Fruit fly (Drosophila melanogaster) whole organism, embryonic: Measurements from ENCODE around the gene Dbp73D.

Experiments
- ATbp ChIP-seq: fragments of 200-800 bp; sonication (Bioruptor generic); optimal IDR thresholded peaks from 2 replicates; lab custom pipeline; 2017; ENCODE audit warnings: missing biosample characterization, mild to moderate bottlenecking, missing genetic modification characterization, missing genetic modification reagents
- Adf1 ChIP-seq: fragments of 200-800 bp; sonication (Bioruptor generic); IDR thresholded peaks from 2 replicates; pipeline ENCODE4 v1.3.6; 2022; ENCODE audit warnings: missing biosample characterization, missing genetic modification characterization
- BtbVII ChIP-seq: fragments of 200-800 bp; sonication (Bioruptor generic); optimal IDR thresholded peaks from 3 replicates; lab custom pipeline; 2017; ENCODE audit warnings: missing biosample characterization, mild to moderate bottlenecking, missing genetic modification characterization
- CG1024 ChIP-seq: fragments of 200-800 bp; sonication (Bioruptor generic); IDR thresholded peaks from 2 replicates; pipeline ENCODE4 v1.3.6; 2022; ENCODE audit warnings: missing biosample characterization, missing genetic modification characterization
- CG10366 ChIP-seq: fragments of 200-800 bp; sonication (Bioruptor generic); IDR thresholded peaks from 2 replicates; pipeline ENCODE4 v1.3.6; 2022; ENCODE audit warnings: missing biosample characterization, missing genetic modification characterization
- CG1233 ChIP-seq: fragments of 200-800 bp; sonication (Bioruptor generic); optimal IDR thresholded peaks from 4 replicates; lab custom pipeline; 2018; ENCODE audit warnings: missing biosample characterization, mild to moderate bottlenecking, missing genetic modification characterization
- CG14050 ChIP-seq: fragments of 200-800 bp; sonication (Bioruptor generic); IDR thresholded peaks from 3 replicates; pipeline ENCODE4 v1.3.6; 2022; ENCODE audit warnings: missing biosample characterization, missing genetic modification characterization
- CG1647 ChIP-seq: fragments of 200-800 bp; sonication (Bioruptor generic); optimal IDR thresholded peaks from 3 replicates; lab custom pipeline; 2016; ENCODE audit warnings: missing biosample characterization, missing genetic modification characterization
- CG17361 ChIP-seq: fragments of 200-800 bp; sonication (Bioruptor generic); IDR thresholded peaks from 3 replicates; pipeline ENCODE4 v1.3.6; 2022; ENCODE audit warnings: missing biosample characterization, missing genetic modification characterization
- CG17829 ChIP-seq: fragments of 200-800 bp; optimal IDR thresholded peaks from 2 replicates; lab custom pipeline; 2019; ENCODE audit warnings: missing biosample characterization, mild to moderate bottlenecking, missing genetic modification characterization, moderate library complexity
- CG2889 ChIP-seq: fragments of 200-800 bp; sonication (Bioruptor generic); IDR thresholded peaks from 3 replicates; pipeline ENCODE4 v1.3.6; 2022; ENCODE audit warnings: missing biosample characterization, missing genetic modification characterization
- CG3065 ChIP-seq: fragments of 200-800 bp; sonication (Bioruptor generic); optimal IDR thresholded peaks from 2 replicates; lab custom pipeline; 2016; ENCODE audit warnings: missing biosample characterization, missing genetic modification characterization
- CG32532 ChIP-seq: fragments of 200-800 bp; sonication (Bioruptor generic); IDR thresholded peaks from 2 replicates; pipeline ENCODE4 v1.3.6; 2022; ENCODE audit warnings: missing biosample characterization, missing genetic modification characterization
- CG3281 ChIP-seq: fragments of 200-800 bp; sonication (Bioruptor generic); optimal IDR thresholded peaks from 3 replicates; lab custom pipeline; 2017; ENCODE audit warnings: missing biosample characterization, mild to moderate bottlenecking, missing genetic modification characterization
- CG4730 ChIP-seq: fragments of 200-800 bp; sonication (Bioruptor generic); IDR thresholded peaks from 2 replicates; pipeline ENCODE4 v1.3.6; 2022; ENCODE audit warnings: missing biosample characterization, missing genetic modification characterization
- CG8290 ChIP-seq, 3 experiments: fragments of 200-800 bp; sonication (Bioruptor generic); optimal IDR thresholded peaks; 2 replicates each; lab custom pipeline; 2016 to 2019; ENCODE audit warnings: missing biosample characterization in 3 of 3, missing genetic modification characterization in 3 of 3, mild to moderate bottlenecking in 2 of 3, moderate library complexity in 1 of 3
- CkIIα-i1 ChIP-seq: fragments of 200-800 bp; sonication (Bioruptor generic); IDR thresholded peaks from 2 replicates; pipeline ENCODE4 v1.3.6; 2022; ENCODE audit warnings: missing biosample characterization, missing genetic modification characterization
- Dip2 ChIP-seq: fragments of 200-800 bp; sonication (Bioruptor generic); IDR thresholded peaks from 2 replicates; pipeline ENCODE4 v1.3.6; 2022; ENCODE audit warnings: missing biosample characterization, missing genetic modification characterization
- Drgx ChIP-seq: fragments of 200-800 bp; sonication (Bioruptor generic); IDR thresholded peaks from 2 replicates; pipeline ENCODE4 v1.3.6; 2022; ENCODE audit warnings: missing biosample characterization, missing genetic modification characterization
- ERR ChIP-seq: fragments of 200-800 bp; sonication (Bioruptor generic); optimal IDR thresholded peaks from 2 replicates; lab custom pipeline; 2016; ENCODE audit warnings: missing biosample characterization, missing genetic modification characterization
- GATAe ChIP-seq: fragments of 200-800 bp; sonication (Bioruptor generic); conservative IDR thresholded peaks from 2 replicates; pipeline ENCODE4 v1.3.6; 2022; ENCODE audit warnings: missing biosample characterization, missing genetic modification characterization
- Gug ChIP-seq: fragments of 200-800 bp; sonication (Bioruptor generic); IDR thresholded peaks from 4 replicates; pipeline ENCODE4 v1.3.6; 2022; ENCODE audit warnings: missing biosample characterization, missing genetic modification characterization
- HLH54F ChIP-seq: fragments of 200-800 bp; sonication (Bioruptor generic); optimal IDR thresholded peaks from 3 replicates; lab custom pipeline; 2016; ENCODE audit warnings: missing biosample characterization, missing genetic modification characterization
- Hr51 ChIP-seq, 2 experiments: fragments of 200-800 bp; sonication (Bioruptor generic); optimal IDR thresholded peaks; 2 replicates in 1 of 2; 3 replicates in 1 of 2; lab custom pipeline; 2016 to 2018; ENCODE audit warnings: missing biosample characterization in 2 of 2, missing genetic modification characterization in 2 of 2, mild to moderate bottlenecking in 1 of 2, moderate library complexity in 1 of 2
- Hr78 ChIP-seq, 2 experiments: fragments of 200-800 bp in 1 of 2; fragments of >200 bp in 1 of 2; sonication (Bioruptor generic) in 1 of 2; optimal IDR thresholded peaks; 2 replicates each; lab custom pipeline; 2017 to 2019; ENCODE audit warnings: missing biosample characterization in 2 of 2, missing genetic modification characterization in 2 of 2, mild to moderate bottlenecking in 1 of 2, moderate library complexity in 1 of 2
- MTF-1 ChIP-seq: fragments of 200-800 bp; sonication (Bioruptor generic); optimal IDR thresholded peaks from 2 replicates; lab custom pipeline; 2018; ENCODE audit warnings: missing biosample characterization, mild to moderate bottlenecking, missing genetic modification characterization, borderline replicate concordance
- Max ChIP-seq: fragments of 200-800 bp; sonication (Bioruptor generic); optimal IDR thresholded peaks from 2 replicates; lab custom pipeline; 2016; ENCODE audit warnings: missing biosample characterization, mild to moderate bottlenecking, missing genetic modification characterization
- Nf-YA ChIP-seq: fragments of 200-800 bp; sonication (Bioruptor generic); IDR thresholded peaks from 2 replicates; pipeline ENCODE4 v1.3.6; 2022; ENCODE audit warnings: missing biosample characterization, missing genetic modification characterization
- Ptx1 ChIP-seq: fragments of 200-800 bp; sonication (Bioruptor generic); IDR thresholded peaks from 2 replicates; pipeline ENCODE4 v1.3.6; 2022; ENCODE audit warnings: missing biosample characterization, missing genetic modification characterization
- Trl ChIP-seq, 3 experiments: fragments of >200 bp in 2 of 3; fragments of 200-800 bp in 1 of 3; sonication (Bioruptor generic) in 1 of 3; optimal IDR thresholded peaks; 2 replicates in 1 of 3; 3 replicates in 2 of 3; lab custom pipeline; 2016 to 2017; ENCODE audit warnings: missing biosample characterization in 1 of 3, missing genetic modification characterization in 1 of 3
- Xbp1 ChIP-seq: fragments of 200-800 bp; sonication (Bioruptor generic); optimal IDR thresholded peaks from 3 replicates; lab custom pipeline; 2016; ENCODE audit warnings: missing biosample characterization, mild to moderate bottlenecking, missing genetic modification characterization
- bcd ChIP-seq: fragments of 200-800 bp; sonication (Bioruptor generic); optimal IDR thresholded peaks from 2 replicates; lab custom pipeline; 2017; ENCODE audit warnings: missing biosample characterization, mild to moderate bottlenecking, missing genetic modification characterization
- br ChIP-seq: fragments of >200 bp; optimal IDR thresholded peaks from 2 replicates; lab custom pipeline; 2017
- bsh ChIP-seq, 2 experiments: fragments of 200-800 bp; sonication (Bioruptor generic); optimal IDR thresholded peaks; 2 replicates each; lab custom pipeline; 2017 to 2018; ENCODE audit warnings: mild to moderate bottlenecking in 2 of 2, missing biosample characterization in 2 of 2, missing genetic modification characterization in 2 of 2, moderate library complexity in 1 of 2
- dmrt99B ChIP-seq: fragments of 200-800 bp; sonication (Bioruptor generic); optimal IDR thresholded peaks from 2 replicates; lab custom pipeline; 2018; ENCODE audit warnings: missing biosample characterization, mild to moderate bottlenecking, missing genetic modification characterization, moderate library complexity
- eve ChIP-seq, 2 experiments: fragments of >200 bp; optimal IDR thresholded peaks; 2 replicates each; lab custom pipeline; 2017; ENCODE audit warnings: missing biosample characterization in 2 of 2, missing genetic modification characterization in 2 of 2
- fd64A ChIP-seq: fragments of 200-800 bp; sonication (Bioruptor generic); optimal IDR thresholded peaks from 3 replicates; lab custom pipeline; 2018; ENCODE audit warnings: missing biosample characterization, mild to moderate bottlenecking, missing genetic modification characterization
- gcm ChIP-seq: fragments of 200-800 bp; sonication (Bioruptor generic); optimal IDR thresholded peaks from 2 replicates; lab custom pipeline; 2019; ENCODE audit warnings: missing biosample characterization, mild to moderate bottlenecking, missing genetic modification characterization, moderate library complexity
- inv ChIP-seq: fragments of 200-800 bp; sonication (Bioruptor generic); IDR thresholded peaks from 2 replicates; pipeline ENCODE4 v1.3.6; 2022; ENCODE audit warnings: missing biosample characterization, missing genetic modification characterization; ENCODE audit not compliant: partially characterized antibody
- p53 ChIP-seq: fragments of 200-800 bp; sonication (Bioruptor generic); optimal IDR thresholded peaks from 2 replicates; lab custom pipeline; 2016; ENCODE audit warnings: missing biosample characterization, missing genetic modification characterization
- pho ChIP-seq: fragments of 200-800 bp; sonication (Bioruptor generic); optimal IDR thresholded peaks from 2 replicates; lab custom pipeline; 2016; ENCODE audit warnings: missing biosample characterization, missing genetic modification characterization
- sob ChIP-seq: fragments of 200-800 bp; sonication (Bioruptor generic); IDR thresholded peaks from 2 replicates; pipeline ENCODE4 v1.3.6; 2022; ENCODE audit warnings: missing biosample characterization, missing genetic modification characterization
- sqz ChIP-seq: fragments of 200-800 bp; sonication (Bioruptor generic); optimal IDR thresholded peaks from 3 replicates; lab custom pipeline; 2018; ENCODE audit warnings: missing biosample characterization, mild to moderate bottlenecking, missing genetic modification characterization
- trem ChIP-seq: fragments of 200-800 bp; optimal IDR thresholded peaks from 3 replicates; lab custom pipeline; 2019; ENCODE audit warnings: missing biosample characterization, mild to moderate bottlenecking, missing genetic modification characterization, moderate library complexity
- ttk ChIP-seq: fragments of 200-800 bp; sonication (Bioruptor generic); IDR thresholded peaks from 2 replicates; pipeline ENCODE4 v2.1.2; 2022; ENCODE audit warnings: missing biosample characterization, missing genetic modification characterization
- tup ChIP-seq: fragments of 200-800 bp; sonication (Bioruptor generic); optimal IDR thresholded peaks from 2 replicates; lab custom pipeline; 2016; ENCODE audit warnings: missing biosample characterization, mild to moderate bottlenecking, missing genetic modification characterization, moderate library complexity
- wek ChIP-seq: fragments of 200-800 bp; sonication (Bioruptor generic); optimal IDR thresholded peaks from 3 replicates; lab custom pipeline; 2018; ENCODE audit warnings: missing biosample characterization, mild to moderate bottlenecking, missing genetic modification characterization, moderate library complexity

Dbp73D gene

DNA sequence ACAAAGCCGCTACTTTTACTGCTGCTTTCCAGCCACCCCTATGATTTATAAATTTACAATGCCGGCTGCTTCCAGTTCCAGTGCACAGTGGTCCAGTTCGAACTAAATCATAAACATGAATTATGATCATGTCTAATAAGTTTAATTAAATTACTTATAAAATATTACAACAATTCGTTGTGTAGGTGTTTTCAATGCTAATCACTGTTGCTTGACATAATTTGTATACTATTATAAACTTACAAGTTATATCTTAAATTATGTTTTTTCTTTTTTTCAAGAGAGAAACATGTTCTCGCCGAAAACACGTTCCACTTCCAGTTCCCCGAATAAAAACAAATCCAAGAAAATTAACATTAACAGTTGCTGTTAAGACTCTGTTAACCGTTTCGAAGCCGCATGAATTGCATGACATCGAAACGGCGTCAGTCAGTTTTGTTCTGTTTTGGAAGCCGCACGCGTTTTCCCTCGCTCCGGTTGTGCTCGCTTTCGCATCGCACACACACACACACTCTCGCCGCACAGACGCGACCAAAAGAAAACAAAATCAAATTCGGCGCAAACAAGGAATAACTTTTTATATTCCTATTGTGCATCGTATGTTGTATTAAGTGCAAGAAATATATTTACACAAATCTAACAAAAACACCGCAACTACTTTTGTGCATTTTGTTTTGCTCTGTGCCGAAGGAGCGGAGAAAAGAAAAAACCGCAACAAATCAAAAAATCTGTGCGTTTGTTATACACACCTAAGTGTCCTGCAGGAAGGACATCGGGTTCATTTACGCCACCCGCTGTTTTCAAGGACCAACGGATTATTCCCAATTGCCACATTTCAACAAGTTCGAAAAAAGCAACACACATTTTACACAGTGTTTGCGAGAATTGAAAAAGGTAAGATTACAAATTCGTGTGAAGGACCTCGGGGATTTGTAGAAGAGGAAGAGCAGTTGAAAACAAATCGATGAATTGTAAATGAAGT lies 35.3 kb upstream of the Dbp73D start, which contains the start of gene Nrt (continued):
- TF ChIP-seq CG1233 (peak; percentile 59), CG3281 (peak; percentile 70), gcm (GFP tag; lab: Kevin White, UChicago) (peak; percentile 97), ttk (GFP tag; lab: Robert Waterston, UW) (peak; percentile 65; the same call in 1 of the 2 replicates), trem (peak; percentile 38), CG17361 (GFP tag; lab: Robert Waterston, UW) (peak; percentile 67; the same call in 2 of the 3 replicates), MTF-1 (GFP tag; lab: Kevin White, UChicago) (no peak), CG3065 (GFP tag; lab: Kevin White, UChicago) (no peak), p53 (GFP tag; lab: Kevin White, UChicago) (no peak), fd64A (GFP tag; lab: Kevin White, UChicago) (no peak), sqz (peak; percentile 72), Trl (optimal IDR thresholded peaks at IDR 0.05; lab: Kevin White, UChicago) (peak in 1 of 2 experiments; percentile 10), Trl (GFP tag; optimal IDR thresholded peaks at IDR 0.05; lab: Kevin White, UChicago) (no peak), CG17829 (peak; percentile 67), GATAe (no peak), CG1647 (GFP tag; lab: Kevin White, UChicago) (no peak), Dip2 (GFP tag; lab: Robert Waterston, UW) (no peak), Hr51 (GFP tag; optimal IDR thresholded peaks at IDR 0.05; lab: Kevin White, UChicago) (peak in 1 of 2 experiments; percentile 84), sob (GFP tag; lab: Robert Waterston, UW) (peak; percentile 41; the same call in 1 of the 2 replicates), dmrt99B (tag; lab: Kevin White, UChicago) (peak; percentile 72), wek (no peak), CkIIα-i1 (GFP tag; lab: Robert Waterston, UW) (no peak), bsh (GFP tag; optimal IDR thresholded peaks at IDR 0.05; lab: Kevin White, UChicago) (peak; percentile 48 to 76), CG1024 (GFP tag; lab: Robert Waterston, UW) (no peak), Xbp1 (GFP tag; lab: Kevin White, UChicago) (peak; percentile 38), CG32532 (GFP tag; lab: Robert Waterston, UW) (peak; percentile 73), br (no peak), CG2889 (GFP tag; lab: Robert Waterston, UW) (no peak), CG8290 (GFP tag; optimal IDR thresholded peaks at IDR 0.05; lab: Kevin White, UChicago) (peak; percentile 41), CG8290 (tag; optimal IDR thresholded peaks at IDR 0.05; lab: Kevin White, UChicago) (peak; percentile 2 to 56), BtbVII (GFP tag; lab: Kevin White, UChicago) (peak; percentile 63), Nf-YA (GFP tag; lab: Robert Waterston, UW) (no peak), ATbp (GFP tag; lab: Kevin White, UChicago) (peak; percentile 65), Gug (GFP tag; lab: Robert Waterston, UW) (no peak), Hr78 (GFP tag; optimal IDR thresholded peaks at IDR 0.05; lab: Kevin White, UChicago) (peak in 1 of 2 experiments; percentile 21), Max (GFP tag; lab: Kevin White, UChicago) (peak; percentile 59), tup (GFP tag; lab: Kevin White, UChicago) (peak; percentile 11), Drgx (GFP tag; lab: Robert Waterston, UW) (peak; percentile 69), HLH54F (GFP tag; lab: Kevin White, UChicago) (no peak), Adf1 (GFP tag; lab: Robert Waterston, UW) (no peak), CG10366 (peak; percentile 54), eve (GFP tag; optimal IDR thresholded peaks at IDR 0.05; lab: Kevin White, UChicago) (peak in 1 of 2 experiments; percentile 89), CG4730 (no peak; the same call in 1 of the 2 replicates), bcd (peak; percentile 13), pho (GFP tag; lab: Kevin White, UChicago) (no peak), Ptx1 (GFP tag; lab: Robert Waterston, UW) (no peak), inv (GFP tag; lab: Robert Waterston, UW) (0 out of 2 replicates have a peak, but pooled peaks have one; percentile 24), CG14050 (GFP tag; lab: Robert Waterston, UW) (peak; percentile 59; the same call in 2 of the 3 replicates), ERR (no peak)
